Fruit fly (Drosophila melanogaster) whole organism, adult: ENCODE results near the gene LManV.

Source experiments
- CG11617 ChIP-seq: fragments of 200-800 bp; sonication (Bioruptor generic); optimal IDR thresholded peaks from 2 replicates; lab custom pipeline; 2017; ENCODE audit warnings: mild to moderate bottlenecking, missing biosample characterization, missing genetic modification reagents, missing genetic modification characterization
- CG12768 ChIP-seq: fragments of 200-800 bp; sonication (Bioruptor generic); optimal IDR thresholded peaks from 2 replicates; lab custom pipeline; 2017; ENCODE audit warnings: missing biosample characterization, missing genetic modification characterization, mild to moderate bottlenecking, moderate library complexity, missing genetic modification reagents
- CG14711 ChIP-seq: fragments of 200-800 bp; sonication (Bioruptor generic); optimal IDR thresholded peaks from 2 replicates; lab custom pipeline; 2018; ENCODE audit warnings: missing biosample characterization, mild to moderate bottlenecking, missing genetic modification characterization, moderate library complexity
- CG1620 ChIP-seq: fragments of 200-800 bp; sonication (Bioruptor generic); optimal IDR thresholded peaks from 2 replicates; lab custom pipeline; 2016; ENCODE audit warnings: missing biosample characterization, missing genetic modification characterization
- CG33017 ChIP-seq: fragments of 200-800 bp; sonication (Bioruptor generic); optimal IDR thresholded peaks from 2 replicates; lab custom pipeline; 2018; ENCODE audit warnings: missing biosample characterization, mild to moderate bottlenecking, missing genetic modification characterization, moderate library complexity
- CG5204 ChIP-seq: fragments of 200-800 bp; sonication (Bioruptor generic); optimal IDR thresholded peaks from 2 replicates; lab custom pipeline; 2016; ENCODE audit warnings: missing biosample characterization, missing genetic modification characterization
- CG7045 ChIP-seq: fragments of 200-800 bp; sonication (Bioruptor generic); optimal IDR thresholded peaks from 2 replicates; lab custom pipeline; 2017; ENCODE audit warnings: missing biosample characterization, mild to moderate bottlenecking, missing genetic modification characterization
- CG7101 ChIP-seq: fragments of 200-800 bp; sonication (Bioruptor generic); optimal IDR thresholded peaks from 2 replicates; lab custom pipeline; 2018; ENCODE audit warnings: missing biosample characterization, mild to moderate bottlenecking, missing genetic modification characterization, moderate library complexity
- Clk ChIP-seq: fragments of 200-800 bp; sonication (Bioruptor generic); optimal IDR thresholded peaks from 2 replicates; lab custom pipeline; 2017; ENCODE audit warnings: missing biosample characterization, missing genetic modification characterization
- Crg-1 ChIP-seq: fragments of 200-800 bp; sonication (Bioruptor generic); optimal IDR thresholded peaks from 2 replicates; lab custom pipeline; 2016; ENCODE audit warnings: missing biosample characterization, missing genetic modification characterization
- Hr96 ChIP-seq: fragments of 200-800 bp; sonication (Bioruptor generic); optimal IDR thresholded peaks from 2 replicates; lab custom pipeline; 2016; ENCODE audit warnings: missing biosample characterization, missing genetic modification characterization
- Mnt ChIP-seq: fragments of 200-800 bp; sonication (Bioruptor generic); optimal IDR thresholded peaks from 2 replicates; lab custom pipeline; 2016; ENCODE audit warnings: missing biosample characterization, mild to moderate bottlenecking, missing genetic modification characterization
- bab1 ChIP-seq: fragments of 200-800 bp; sonication (Bioruptor generic); optimal IDR thresholded peaks from 3 replicates; lab custom pipeline; 2019; ENCODE audit warnings: missing biosample characterization, mild to moderate bottlenecking, missing genetic modification characterization, moderate library complexity
- cic ChIP-seq: fragments of 200-800 bp; sonication (Bioruptor generic); optimal IDR thresholded peaks from 2 replicates; lab custom pipeline; 2017; ENCODE audit warnings: missing biosample characterization, mild to moderate bottlenecking, missing genetic modification characterization, moderate library complexity
- cnc ChIP-seq, 2 experiments: fragments of >200 bp; optimal IDR thresholded peaks; 2 replicates each; lab custom pipeline; 2017
- kay ChIP-seq: fragments of 200-800 bp; sonication (Bioruptor generic); peaks from one replicate; lab custom pipeline; 2016; ENCODE audit warnings: missing biosample characterization, missing genetic modification characterization, borderline replicate concordance
- ovo ChIP-seq: fragments of 200-800 bp; sonication (Bioruptor generic); optimal IDR thresholded peaks from 2 replicates; lab custom pipeline; 2016; ENCODE audit warnings: missing biosample characterization, missing genetic modification characterization
- pad ChIP-seq: fragments of 200-800 bp; sonication (Bioruptor generic); optimal IDR thresholded peaks from 3 replicates; lab custom pipeline; 2017; ENCODE audit warnings: missing biosample characterization, missing genetic modification characterization, mild to moderate bottlenecking, moderate library complexity, missing genetic modification reagents
- tj ChIP-seq: fragments of 200-800 bp; sonication (Bioruptor generic); optimal IDR thresholded peaks from 3 replicates; lab custom pipeline; 2017; ENCODE audit warnings: missing biosample characterization, mild to moderate bottlenecking, missing genetic modification characterization, moderate library complexity
- toe ChIP-seq: fragments of 200-800 bp; sonication (Bioruptor generic); optimal IDR thresholded peaks from 2 replicates; lab custom pipeline; 2016; ENCODE audit warnings: missing biosample characterization, missing genetic modification characterization

The LManV gene

DNA sequence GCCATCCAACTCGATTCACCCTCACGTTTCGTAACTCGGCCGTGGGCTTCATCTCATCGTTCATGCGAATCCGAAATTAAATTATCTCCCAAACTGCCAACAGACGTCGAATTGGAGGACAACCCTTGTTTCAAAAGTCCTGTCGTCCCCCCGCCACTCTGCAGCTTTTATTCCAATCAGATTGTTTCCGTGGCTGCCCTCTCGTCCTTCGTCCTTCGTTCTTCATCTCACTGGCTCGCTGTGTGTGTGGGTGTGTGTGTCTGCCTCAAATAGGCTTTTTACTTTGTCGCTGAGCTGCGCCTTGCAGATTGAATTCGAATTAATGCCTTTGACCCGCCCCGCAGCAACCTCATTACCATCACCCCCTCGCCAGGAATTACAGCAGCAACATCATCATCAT lies 18.1 kb upstream of the LManV start:
- TF ChIP-seq pad (GFP tag; lab: Kevin White, UChicago), result no peak
- no peak for TF ChIP-seq Hr96 (GFP tag; lab: Kevin White, UChicago)
- TF ChIP-seq CG33017 (tag; lab: Kevin White, UChicago), result no peak
- TF ChIP-seq CG12768, result no peak
- TF ChIP-seq CG7101 (tag; lab: Kevin White, UChicago), result no peak
- TF ChIP-seq cic (GFP tag; lab: Kevin White, UChicago), result no peak
- no peak for TF ChIP-seq Mnt (GFP tag; lab: Kevin White, UChicago)
- TF ChIP-seq CG1620 (GFP tag; lab: Kevin White, UChicago), result no peak
- TF ChIP-seq bab1 (GFP tag; lab: Kevin White, UChicago), result no peak
- no peak for TF ChIP-seq Clk (GFP tag; lab: Kevin White, UChicago)
- no peak for TF ChIP-seq CG11617 (GFP tag; lab: Kevin White, UChicago)
- no peak for TF ChIP-seq ovo (GFP tag; lab: Kevin White, UChicago)
- TF ChIP-seq kay (GFP tag; lab: Kevin White, UChicago), result no peak
- TF ChIP-seq tj (GFP tag; lab: Kevin White, UChicago), result no peak
- no peak for TF ChIP-seq CG5204 (GFP tag; lab: Kevin White, UChicago)
- no peak for TF ChIP-seq CG14711 (tag; lab: Kevin White, UChicago)
- TF ChIP-seq Crg-1 (GFP tag; lab: Kevin White, UChicago), result no peak
- TF ChIP-seq CG7045 (GFP tag; lab: Kevin White, UChicago), result no peak
- TF ChIP-seq toe (GFP tag; lab: Kevin White, UChicago), result no peak
- no peak for TF ChIP-seq cnc (optimal IDR thresholded peaks at IDR 0.05; lab: Kevin White, UChicago)

DNA sequence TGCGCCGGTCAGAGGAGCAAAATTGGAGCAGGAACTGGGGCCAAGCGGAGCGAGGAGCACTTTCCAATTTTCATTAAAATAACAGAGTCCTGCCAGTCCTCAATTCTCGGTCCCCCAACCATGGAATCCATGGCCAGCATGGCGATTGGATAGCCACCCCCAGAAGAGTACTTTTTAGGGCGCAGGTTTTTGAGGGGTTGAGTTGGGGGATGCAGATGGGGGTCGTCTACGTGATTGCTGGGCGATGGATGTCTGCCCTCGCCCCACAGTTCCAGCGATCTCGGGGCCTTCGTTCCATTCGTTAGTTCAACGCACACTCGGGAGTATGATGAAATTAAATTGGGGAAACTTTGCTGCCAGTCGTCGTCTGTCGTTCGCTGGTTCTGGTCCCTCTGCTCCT lies 15.6 kb upstream of the LManV start:
- TF ChIP-seq pad (GFP tag; lab: Kevin White, UChicago) (no peak), Mnt (GFP tag; lab: Kevin White, UChicago) (no peak), tj (GFP tag; lab: Kevin White, UChicago) (no peak), kay (GFP tag; lab: Kevin White, UChicago) (no peak), CG33017 (tag; lab: Kevin White, UChicago) (no peak), toe (GFP tag; lab: Kevin White, UChicago) (no peak), CG12768 (no peak), cnc (optimal IDR thresholded peaks at IDR 0.05; lab: Kevin White, UChicago) (no peak), Hr96 (GFP tag; lab: Kevin White, UChicago) (no peak), Crg-1 (GFP tag; lab: Kevin White, UChicago) (no peak), bab1 (GFP tag; lab: Kevin White, UChicago) (no peak), CG1620 (GFP tag; lab: Kevin White, UChicago) (no peak), CG5204 (GFP tag; lab: Kevin White, UChicago) (no peak), cic (GFP tag; lab: Kevin White, UChicago) (no peak), CG7045 (GFP tag; lab: Kevin White, UChicago) (no peak), ovo (GFP tag; lab: Kevin White, UChicago) (no peak), CG14711 (tag; lab: Kevin White, UChicago) (no peak), CG7101 (tag; lab: Kevin White, UChicago) (no peak), Clk (GFP tag; lab: Kevin White, UChicago) (no peak)

DNA sequence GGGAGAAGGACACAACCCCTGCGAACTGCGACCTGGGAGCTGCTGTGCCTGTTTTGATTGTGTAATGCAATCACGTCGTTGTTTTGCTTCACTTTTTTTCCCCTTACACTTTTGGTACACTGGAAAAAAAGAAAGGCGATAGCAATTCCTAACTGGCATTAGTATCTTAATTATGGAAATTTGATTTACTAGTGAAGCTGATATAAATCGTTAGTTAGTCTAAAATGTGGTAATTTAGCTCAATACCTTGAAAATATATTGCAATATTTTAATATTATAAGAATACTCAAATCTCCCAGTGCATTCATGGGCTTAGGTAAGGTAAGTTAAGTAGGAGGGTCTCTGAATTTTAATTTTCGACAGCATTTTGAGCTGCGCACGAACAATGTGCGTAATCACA lies 11.5 kb upstream of the LManV start:
- TF ChIP-seq Hr96 (GFP tag; lab: Kevin White, UChicago) (no peak), Mnt (GFP tag; lab: Kevin White, UChicago) (no peak), cnc (optimal IDR thresholded peaks at IDR 0.05; lab: Kevin White, UChicago) (no peak), pad (GFP tag; lab: Kevin White, UChicago) (no peak), cic (GFP tag; lab: Kevin White, UChicago) (no peak), CG14711 (tag; lab: Kevin White, UChicago) (no peak), ovo (GFP tag; lab: Kevin White, UChicago) (no peak), CG5204 (GFP tag; lab: Kevin White, UChicago) (no peak), CG11617 (GFP tag; lab: Kevin White, UChicago) (no peak), Crg-1 (GFP tag; lab: Kevin White, UChicago) (no peak), CG33017 (tag; lab: Kevin White, UChicago) (no peak), kay (GFP tag; lab: Kevin White, UChicago) (no peak), toe (GFP tag; lab: Kevin White, UChicago) (no peak), tj (GFP tag; lab: Kevin White, UChicago) (no peak), CG12768 (no peak), CG1620 (GFP tag; lab: Kevin White, UChicago) (no peak)

DNA sequence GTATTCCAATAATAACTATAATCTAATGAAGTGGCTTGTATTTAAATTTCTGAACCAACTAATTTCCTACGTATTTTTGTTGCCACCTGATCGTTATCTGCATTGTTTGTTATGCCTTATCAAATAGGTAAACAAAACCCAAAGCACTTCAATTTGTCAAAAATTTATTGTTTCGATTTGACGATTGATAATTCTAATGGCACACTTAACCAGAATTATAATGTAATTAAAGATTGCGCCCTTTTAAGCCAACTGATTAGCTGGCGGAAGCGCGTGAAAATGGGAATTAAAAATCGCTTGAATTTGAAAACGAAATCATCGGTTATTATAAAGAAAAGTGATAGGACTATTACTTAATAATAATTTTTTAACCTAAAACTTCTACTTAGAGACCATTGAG lies 8.7 kb upstream of the LManV start:
- no peak for TF ChIP-seq CG1620 (GFP tag; lab: Kevin White, UChicago)
- TF ChIP-seq kay (GFP tag; lab: Kevin White, UChicago), result no peak
- TF ChIP-seq pad (GFP tag; lab: Kevin White, UChicago), result no peak
- no peak for TF ChIP-seq Clk (GFP tag; lab: Kevin White, UChicago)
- no peak for TF ChIP-seq CG5204 (GFP tag; lab: Kevin White, UChicago)
- TF ChIP-seq cnc (optimal IDR thresholded peaks at IDR 0.05; lab: Kevin White, UChicago), result no peak
- no peak for TF ChIP-seq toe (GFP tag; lab: Kevin White, UChicago)
- no peak for TF ChIP-seq Hr96 (GFP tag; lab: Kevin White, UChicago)
- TF ChIP-seq cic (GFP tag; lab: Kevin White, UChicago), result no peak
- no peak for TF ChIP-seq CG7101 (tag; lab: Kevin White, UChicago)
- no peak for TF ChIP-seq Mnt (GFP tag; lab: Kevin White, UChicago)
- no peak for TF ChIP-seq ovo (GFP tag; lab: Kevin White, UChicago)
- TF ChIP-seq bab1 (GFP tag; lab: Kevin White, UChicago), result no peak
- no peak for TF ChIP-seq CG11617 (GFP tag; lab: Kevin White, UChicago)
- no peak for TF ChIP-seq Crg-1 (GFP tag; lab: Kevin White, UChicago)
- no peak for TF ChIP-seq CG7045 (GFP tag; lab: Kevin White, UChicago)
- no peak for TF ChIP-seq CG12768

DNA sequence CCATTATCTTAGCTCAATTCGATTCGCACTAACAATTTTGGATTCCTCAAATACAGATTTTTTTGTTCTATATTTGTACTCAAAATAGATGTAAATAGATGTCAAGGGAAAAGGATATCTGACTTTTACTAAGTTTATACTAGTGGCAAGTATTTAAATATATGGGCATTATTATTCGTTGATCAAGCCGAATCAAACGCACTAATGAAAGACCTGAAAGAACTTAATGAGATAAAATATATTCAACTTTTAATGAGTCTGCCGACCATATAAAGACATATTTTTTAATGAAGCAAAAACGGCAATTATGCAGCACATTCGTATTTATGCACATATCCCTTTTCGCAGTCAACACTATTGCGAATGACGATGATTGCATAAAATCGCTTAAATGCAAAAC lies 6.3 kb upstream of the LManV start, which contains the start of gene CG42710:
Gene CG42710 (minus strand): TSS at position 101 of the 400 bp plus-strand sequence.
- TF ChIP-seq kay (GFP tag; lab: Kevin White, UChicago), result no peak
